Worm (Caenorhabditis elegans): Measurements from ENCODE around the gene H41C03.2.
"Not testable (repeated sequence)": the region's sequence is repeated elsewhere in the genome, so short reads cannot be mapped to it uniquely, and the experiment has no call there.

- TF ChIP-seq dao-5, him-1 (tag; optimal IDR thresholded peaks at IDR 0.05): not testable (repeated sequence)
These were observed 36.5 kb downstream of the H41C03.2 start, which contains the start of gene wago-5 for ce11 chrII:5815382-5815781.
